Worm (Caenorhabditis elegans) whole organism, mixed stage, embryonic: ENCODE data around the gene srw-79.

Experiments
- bed-3 ChIP-seq: fragments of 200-800 bp; sonication (Bioruptor generic); optimal IDR thresholded peaks from 3 replicates; lab custom pipeline; 2018; ENCODE audit warnings: mild to moderate bottlenecking, missing genetic modification characterization, moderate library complexity, missing compliant biosample characterization
- blmp-1 ChIP-seq: fragments of 150-350 bp; optimal IDR thresholded peaks from 2 replicates; lab custom pipeline; 2014; ENCODE audit warnings: missing biosample characterization, missing genetic modification characterization
- ceh-43 ChIP-seq: fragments of 200-800 bp; sonication (Bioruptor generic); optimal IDR thresholded peaks from 2 replicates; lab custom pipeline; 2018; ENCODE audit warnings: mild to moderate bottlenecking, missing genetic modification characterization, moderate library complexity, missing compliant biosample characterization
- ces-1 ChIP-seq: fragments of 150-350 bp; optimal IDR thresholded peaks from 2 replicates; lab custom pipeline; 2014; ENCODE audit warnings: missing biosample characterization, missing genetic modification reagents, missing genetic modification characterization
- elt-1 ChIP-seq: sonication (generic microtip); optimal IDR thresholded peaks from 2 replicates; lab custom pipeline; 2017; ENCODE audit warnings: missing genetic modification characterization, mild to moderate bottlenecking, missing compliant biosample characterization, antibody characterized with exemption, moderate library complexity, borderline replicate concordance; ENCODE audit not compliant: insufficient read depth
- lsy-2 ChIP-seq: fragments of 150-350 bp; optimal IDR thresholded peaks from 2 replicates; lab custom pipeline; 2014; ENCODE audit warnings: missing biosample characterization, missing genetic modification characterization
- mab-5 ChIP-seq: fragments of 150-350 bp; optimal IDR thresholded peaks from 2 replicates; lab custom pipeline; 2014; ENCODE audit warnings: missing biosample characterization, missing genetic modification characterization
- nhr-237 ChIP-seq: fragments of 150-350 bp; optimal IDR thresholded peaks from 2 replicates; lab custom pipeline; 2014; ENCODE audit warnings: missing biosample characterization, missing genetic modification characterization
- snpc-4 ChIP-seq: fragments of 150-350 bp; optimal IDR thresholded peaks from 2 replicates; lab custom pipeline; 2014; ENCODE audit warnings: missing biosample characterization, missing genetic modification characterization
- unc-62 ChIP-seq: fragments of 150-350 bp; optimal IDR thresholded peaks from 2 replicates; lab custom pipeline; 2014; ENCODE audit warnings: missing biosample characterization, missing genetic modification reagents, missing genetic modification characterization

- TF ChIP-seq snpc-4 (tag; lab: Kevin White, UChicago) (no peak), blmp-1 (tag; lab: Kevin White, UChicago) (no peak), ceh-43 (GFP tag; lab: Kevin White, UChicago) (no peak), mab-5 (tag; lab: Kevin White, UChicago) (no peak), bed-3 (GFP tag; lab: Kevin White, UChicago) (no peak), lsy-2 (no peak), nhr-237 (tag; lab: Kevin White, UChicago) (no peak), ces-1 (no peak), elt-1 (tag; lab: Kevin White, UChicago) (no peak), unc-62 (GFP tag; lab: Kevin White, UChicago) (no peak)
These were observed 27.3 kb upstream of the srw-79 start, which contains the start of the genes ncap-1 and Y110A2AR.1 for ce11 chrII:2919074-2919857.
